Worm (Caenorhabditis elegans) whole organism, L1 larva: ENCODE results near the gene nas-19.
A peak's percentile ranks its signal among the peaks of the same experiment; 100 is the strongest.

Source experiments
- F16B12.6 ChIP-seq: fragments of 150-350 bp; optimal IDR thresholded peaks from 2 replicates; lab custom pipeline; 2014; ENCODE audit warnings: missing biosample characterization, missing genetic modification characterization
- aha-1 ChIP-seq: fragments of 150-350 bp; optimal IDR thresholded peaks from 2 replicates; lab custom pipeline; 2014; ENCODE audit warnings: missing biosample characterization, missing genetic modification characterization
- ama-1 ChIP-seq: fragments of 150-350 bp; optimal IDR thresholded peaks from 2 replicates; lab custom pipeline; 2014
- ceh-8 ChIP-seq: fragments of 200-800 bp; sonication (Bioruptor generic); optimal IDR thresholded peaks from 2 replicates; lab custom pipeline; 2018; ENCODE audit warnings: mild to moderate bottlenecking, missing genetic modification characterization, moderate library complexity, missing compliant biosample characterization
- ceh-82 ChIP-seq, 3 experiments: fragments of 150-350 bp in 1 of 3; sonication (generic microtip) in 2 of 3; optimal IDR thresholded peaks; 2 replicates each; lab custom pipeline; 2014 to 2017; ENCODE audit warnings: missing biosample characterization in 3 of 3, missing genetic modification characterization in 3 of 3
- ces-1 ChIP-seq: fragments of 150-350 bp; optimal IDR thresholded peaks from 2 replicates; lab custom pipeline; 2014; ENCODE audit warnings: missing biosample characterization, missing genetic modification reagents, missing genetic modification characterization
- dpl-1 ChIP-seq, 3 experiments: fragments of 150-350 bp in 2 of 3; sonication (generic microtip) in 1 of 3; optimal IDR thresholded peaks; 2 replicates each; lab custom pipeline; 2014 to 2017; ENCODE audit warnings: missing biosample characterization in 3 of 3, missing genetic modification characterization in 3 of 3, missing genetic modification reagents in 3 of 3
- dsc-1 ChIP-seq: sonication (generic microtip); optimal IDR thresholded peaks from 2 replicates; lab custom pipeline; 2016; ENCODE audit warnings: mild to moderate bottlenecking, missing genetic modification characterization, missing compliant biosample characterization
- efl-1 ChIP-seq, 4 experiments: fragments of 150-350 bp; optimal IDR thresholded peaks in 3 of 4; peaks in 1 of 4; 1 replicate in 1 of 4; 2 replicates in 3 of 4; lab custom pipeline; 2014; ENCODE audit warnings: missing biosample characterization in 2 of 4, missing genetic modification characterization in 2 of 4, missing genetic modification reagents in 2 of 4
- efl-3 ChIP-seq: fragments of 200-800 bp; sonication (Bioruptor generic); optimal IDR thresholded peaks from 2 replicates; lab custom pipeline; 2018; ENCODE audit warnings: mild to moderate bottlenecking, missing genetic modification characterization, missing compliant biosample characterization
- egl-13 ChIP-seq: sonication (generic microtip); optimal IDR thresholded peaks from 2 replicates; lab custom pipeline; 2016; ENCODE audit warnings: missing genotype, missing genetic modification reagents, missing genetic modification characterization, missing compliant biosample characterization
- egl-27 ChIP-seq, 2 experiments: fragments of 150-350 bp in 1 of 2; sonication (generic microtip); optimal IDR thresholded peaks; 3 replicates each; lab custom pipeline; 2017 to 2018; ENCODE audit warnings: missing biosample characterization in 2 of 2, missing genetic modification characterization in 2 of 2, missing genetic modification reagents in 2 of 2
- elt-2 ChIP-seq: sonication (generic microtip); optimal IDR thresholded peaks from 2 replicates; lab custom pipeline; 2016; ENCODE audit warnings: missing genetic modification characterization, mild to moderate bottlenecking, inconsistent platforms, missing compliant biosample characterization, missing genetic modification reagents
- ets-5 ChIP-seq: fragments of 200-800 bp; sonication (Bioruptor generic); IDR thresholded peaks from 2 replicates; pipeline ENCODE4 v1.3.6; 2022; ENCODE audit warnings: missing genetic modification characterization, missing compliant biosample characterization
- fkh-10 ChIP-seq: sonication (generic microtip); optimal IDR thresholded peaks from 2 replicates; lab custom pipeline; 2017; ENCODE audit warnings: missing biosample characterization, missing genetic modification reagents, missing genetic modification characterization
- fkh-4 ChIP-seq: sonication (generic microtip); optimal IDR thresholded peaks from 2 replicates; lab custom pipeline; 2016; ENCODE audit warnings: missing compliant biosample characterization, missing genetic modification characterization, borderline replicate concordance
- fos-1 ChIP-seq: fragments of 150-350 bp; optimal IDR thresholded peaks from 2 replicates; lab custom pipeline; 2014; ENCODE audit warnings: missing biosample characterization, missing genetic modification characterization
- hpl-2 ChIP-seq: fragments of 150-350 bp; optimal IDR thresholded peaks from 2 replicates; lab custom pipeline; 2014; ENCODE audit warnings: missing biosample characterization, missing genetic modification reagents, missing genetic modification characterization
- irx-1 ChIP-seq: sonication (generic microtip); optimal IDR thresholded peaks from 2 replicates; lab custom pipeline; 2016; ENCODE audit warnings: missing genetic modification characterization, missing compliant biosample characterization
- jun-1 ChIP-seq: fragments of 150-350 bp; optimal IDR thresholded peaks from 2 replicates; lab custom pipeline; 2014; ENCODE audit warnings: missing biosample characterization, missing genetic modification reagents, missing genetic modification characterization
- lin-14 ChIP-seq: fragments of 200-800 bp; sonication (Bioruptor generic); optimal IDR thresholded peaks from 2 replicates; lab custom pipeline; 2018; ENCODE audit warnings: mild to moderate bottlenecking, missing genetic modification characterization, moderate library complexity, missing compliant biosample characterization
- lin-15B ChIP-seq: fragments of 150-350 bp; sonication (generic microtip); optimal IDR thresholded peaks from 3 replicates; lab custom pipeline; 2014; ENCODE audit warnings: missing biosample characterization, missing genetic modification characterization
- mef-2 ChIP-seq: fragments of 150-350 bp; optimal IDR thresholded peaks from 2 replicates; lab custom pipeline; 2014; ENCODE audit warnings: missing biosample characterization, missing genetic modification characterization
- mep-1 ChIP-seq: fragments of 150-350 bp; optimal IDR thresholded peaks from 2 replicates; lab custom pipeline; 2014; ENCODE audit warnings: missing biosample characterization, missing genetic modification characterization
- nhr-12 ChIP-seq: sonication (generic microtip); optimal IDR thresholded peaks from 2 replicates; lab custom pipeline; 2017; ENCODE audit warnings: missing biosample characterization, missing genetic modification characterization
- nhr-19 ChIP-seq: fragments of 200-800 bp; sonication (Bioruptor generic); conservative IDR thresholded peaks from 2 replicates; pipeline ENCODE4 v1.3.6; 2022; ENCODE audit warnings: missing genetic modification characterization, missing compliant biosample characterization
- nhr-20 ChIP-seq: sonication (generic microtip); optimal IDR thresholded peaks from 2 replicates; lab custom pipeline; 2016; ENCODE audit warnings: mild to moderate bottlenecking, missing genetic modification characterization, missing compliant biosample characterization
- nhr-47 ChIP-seq: sonication (generic microtip); optimal IDR thresholded peaks from 2 replicates; lab custom pipeline; 2016; ENCODE audit warnings: mild to moderate bottlenecking, missing genetic modification characterization, moderate library complexity, missing compliant biosample characterization
- nhr-77 ChIP-seq: fragments of 150-350 bp; optimal IDR thresholded peaks from 2 replicates; lab custom pipeline; 2014; ENCODE audit warnings: missing biosample characterization, missing genetic modification characterization
- nhr-85 ChIP-seq: sonication (generic microtip); peaks from one replicate; lab custom pipeline; 2016; ENCODE audit warnings: missing genetic modification characterization, inconsistent platforms, missing compliant biosample characterization
- pag-3 ChIP-seq: sonication (generic microtip); optimal IDR thresholded peaks from 2 replicates; lab custom pipeline; 2017; ENCODE audit warnings: missing genetic modification characterization, mild to moderate bottlenecking, missing compliant biosample characterization, antibody characterized with exemption, borderline replicate concordance; ENCODE audit not compliant: insufficient read depth
- snpc-4 ChIP-seq: fragments of 150-350 bp; optimal IDR thresholded peaks from 2 replicates; lab custom pipeline; 2014; ENCODE audit warnings: missing biosample characterization, missing genetic modification characterization
- snu-23 ChIP-seq: sonication (generic microtip); optimal IDR thresholded peaks from 2 replicates; lab custom pipeline; 2016; ENCODE audit warnings: missing genetic modification characterization, missing compliant biosample characterization
- sox-4 ChIP-seq: sonication (generic microtip); optimal IDR thresholded peaks from 2 replicates; lab custom pipeline; 2016; ENCODE audit warnings: missing genetic modification characterization, missing compliant biosample characterization
- sup-37 ChIP-seq: fragments of 200-800 bp; sonication (Bioruptor generic); optimal IDR thresholded peaks from 2 replicates; lab custom pipeline; 2018; ENCODE audit warnings: mild to moderate bottlenecking, missing genetic modification characterization, missing compliant biosample characterization
- swsn-7 ChIP-seq: sonication (generic microtip); optimal IDR thresholded peaks from 2 replicates; lab custom pipeline; 2016; ENCODE audit warnings: missing genetic modification characterization, missing compliant biosample characterization
- tbx-2 ChIP-seq: sonication (generic microtip); optimal IDR thresholded peaks from 2 replicates; lab custom pipeline; 2016; ENCODE audit warnings: missing genetic modification characterization, missing compliant biosample characterization
- tlp-1 ChIP-seq: fragments of 150-350 bp; optimal IDR thresholded peaks from 2 replicates; lab custom pipeline; 2014; ENCODE audit warnings: missing biosample characterization, missing genetic modification characterization
- unc-30 ChIP-seq: sonication (generic microtip); optimal IDR thresholded peaks from 2 replicates; lab custom pipeline; 2017; ENCODE audit warnings: missing biosample characterization, missing genetic modification characterization
- unc-62 ChIP-seq: fragments of 150-350 bp; optimal IDR thresholded peaks from 2 replicates; lab custom pipeline; 2014; ENCODE audit warnings: missing biosample characterization, missing genetic modification reagents, missing genetic modification characterization
- unc-86 ChIP-seq: sonication (generic microtip); optimal IDR thresholded peaks from 2 replicates; lab custom pipeline; 2016; ENCODE audit warnings: missing genetic modification characterization, missing compliant biosample characterization
- vab-15 ChIP-seq: sonication (generic microtip); optimal IDR thresholded peaks from 2 replicates; lab custom pipeline; 2017; ENCODE audit warnings: missing genotype, mild to moderate bottlenecking, missing genetic modification characterization, missing compliant biosample characterization
- zag-1 ChIP-seq: fragments of 150-350 bp; optimal IDR thresholded peaks from 2 replicates; lab custom pipeline; 2014; ENCODE audit warnings: missing biosample characterization, missing genetic modification characterization

Gene nas-19

ce11 chrV:11375150-11375792 lies 27.2 kb downstream of the nas-19 start, which contains the start of gene cnb-1 (continued):
- TF ChIP-seq fkh-10: peak; percentile 45
- no peak for TF ChIP-seq zag-1
- peak; percentile 22 to 60 (median 38) for TF ChIP-seq ceh-82 (tag; optimal IDR thresholded peaks at IDR 0.05; lab: Kevin White, UChicago)
- TF ChIP-seq fos-1 (tag; lab: Kevin White, UChicago): peak; percentile 36
- TF ChIP-seq unc-30: no peak
- TF ChIP-seq dsc-1 (tag; lab: Kevin White, UChicago): peak; percentile 94
- TF ChIP-seq nhr-47 (tag; lab: Kevin White, UChicago): peak; percentile 80
- peak; percentile 63 for TF ChIP-seq fkh-4 (tag; lab: Kevin White, UChicago)
- peak; percentile 10 for TF ChIP-seq aha-1 (tag; lab: Kevin White, UChicago)
- TF ChIP-seq unc-86 (tag; lab: Kevin White, UChicago): peak; percentile 81
- TF ChIP-seq sox-4 (tag; lab: Kevin White, UChicago): peak; percentile 31
- no peak for TF ChIP-seq sup-37 (GFP tag; lab: Kevin White, UChicago)
- peak; percentile 62 for TF ChIP-seq nhr-19 (GFP tag; lab: Robert Waterston, UW)
- peak; percentile 55 for TF ChIP-seq irx-1
- peak in 2 of 3 experiments; percentile 30 to 39 for TF ChIP-seq dpl-1 (GFP tag; optimal IDR thresholded peaks at IDR 0.05; lab: Kevin White, UChicago)
- TF ChIP-seq snu-23 (GFP tag; lab: Kevin White, UChicago): peak; percentile 82
- no peak for TF ChIP-seq ces-1

- TF ChIP-seq egl-27 (tag; optimal IDR thresholded peaks at IDR 0.05; lab: Kevin White, UChicago) (no peak), pag-3 (tag; lab: Kevin White, UChicago) (no peak), dsc-1 (tag; lab: Kevin White, UChicago) (peak; percentile 12), snpc-4 (tag; lab: Kevin White, UChicago) (no peak), tbx-2 (tag; lab: Kevin White, UChicago) (no peak), irx-1 (no peak)
Observed at ce11 chrV:11373918-11374317, 28.6 kb downstream of the nas-19 start.

DNA sequence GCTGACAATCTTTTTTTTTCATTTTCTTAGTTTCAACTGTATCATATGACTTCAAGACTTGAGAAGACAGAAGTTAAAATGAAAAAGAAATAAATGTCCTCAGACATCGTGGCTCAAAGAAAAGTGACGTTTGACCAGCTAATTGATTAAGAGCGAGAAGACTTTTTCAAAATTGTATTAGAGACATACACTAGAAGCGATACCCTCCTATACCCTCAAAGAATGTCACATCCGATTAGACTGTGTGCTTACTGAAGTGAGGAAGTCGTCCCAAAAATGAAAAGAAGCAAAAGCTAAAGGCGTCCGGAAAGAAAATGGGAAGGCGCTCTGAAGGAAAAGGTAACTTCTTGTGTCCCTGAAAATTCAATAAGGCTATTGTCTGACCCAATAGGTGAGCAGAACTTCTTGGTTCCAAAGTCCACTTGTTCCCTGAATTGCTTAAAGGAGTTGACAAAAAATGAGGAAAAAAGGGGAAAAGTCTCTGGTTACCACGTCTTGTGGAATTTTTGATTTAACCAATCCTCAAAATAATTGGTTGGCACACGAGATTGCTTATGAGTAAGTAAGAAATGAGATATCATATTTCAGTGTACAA lies 30.1 kb downstream of the nas-19 start:
- TF ChIP-seq nhr-20 (tag; lab: Kevin White, UChicago): no peak
- peak; percentile 19 for TF ChIP-seq lin-14 (GFP tag; lab: Kevin White, UChicago)
- peak; percentile 48 for TF ChIP-seq egl-13 (tag; lab: Kevin White, UChicago)

DNA sequence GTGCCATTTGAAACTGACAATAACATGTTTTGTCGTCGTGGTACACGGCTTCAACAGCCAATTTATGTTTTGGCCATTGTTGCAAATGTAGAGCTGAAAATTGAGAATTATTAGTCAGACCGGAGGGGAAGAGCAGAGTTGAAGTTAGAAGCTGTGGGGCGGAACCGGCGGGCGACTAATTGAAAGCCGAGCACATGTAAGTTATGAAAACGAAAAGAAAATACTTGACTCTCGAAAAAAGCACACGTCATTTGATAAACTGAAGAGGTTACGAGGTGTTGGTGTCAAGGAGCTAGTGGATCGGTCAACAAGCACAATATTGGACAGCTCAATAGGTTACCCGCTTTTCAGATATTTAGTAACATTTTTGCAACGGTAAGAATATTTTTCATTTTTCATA lies 36.4 kb downstream of the nas-19 start, which contains the start of gene dop-5:
Gene dop-5 (minus strand): TSS at position 101 of the 400 bp plus-strand sequence.
- no peak for TF ChIP-seq efl-1 (optimal IDR thresholded peaks at IDR 0.05; lab: Kevin White, UChicago)
- TF ChIP-seq efl-1 (GFP tag; optimal IDR thresholded peaks at IDR 0.05 in 1 of 2; lab: Kevin White, UChicago): no peak
- no peak for TF ChIP-seq ceh-8 (GFP tag; lab: Kevin White, UChicago)
- TF ChIP-seq fkh-4 (tag; lab: Kevin White, UChicago): no peak
- no peak for TF ChIP-seq dsc-1 (tag; lab: Kevin White, UChicago)
- no peak for TF ChIP-seq lin-15B
- no peak for TF ChIP-seq nhr-20 (tag; lab: Kevin White, UChicago)
- TF ChIP-seq ets-5 (GFP tag; lab: Robert Waterston, UW): no peak
- no peak for TF ChIP-seq efl-3 (GFP tag; lab: Kevin White, UChicago)
- TF ChIP-seq nhr-47 (tag; lab: Kevin White, UChicago): no peak
- no peak for TF ChIP-seq F16B12.6 (tag; lab: Kevin White, UChicago)
- TF ChIP-seq, all 84 proteins: peak for 0

ce11 chrV:11363575-11363974 lies 38.9 kb downstream of the nas-19 start:
- TF ChIP-seq jun-1 (tag; lab: Kevin White, UChicago): no peak
- no peak for TF ChIP-seq lin-14 (GFP tag; lab: Kevin White, UChicago)
- TF ChIP-seq vab-15: no peak
- TF ChIP-seq lin-15B: no peak
- TF ChIP-seq F16B12.6 (tag; lab: Kevin White, UChicago): no peak
- TF ChIP-seq irx-1: no peak
- TF ChIP-seq nhr-77 (tag; lab: Kevin White, UChicago): no peak
- no peak for TF ChIP-seq nhr-12 (tag; lab: Kevin White, UChicago)
- TF ChIP-seq tlp-1: no peak
- TF ChIP-seq nhr-85: no peak
- TF ChIP-seq hpl-2 (GFP tag; lab: Kevin White, UChicago): no peak
- no peak for TF ChIP-seq elt-2 (tag; lab: Kevin White, UChicago)
- no peak for TF ChIP-seq ama-1 (lab: Kevin White, UChicago)
- TF ChIP-seq ets-5 (GFP tag; lab: Robert Waterston, UW): no peak
- TF ChIP-seq mep-1 (tag; lab: Kevin White, UChicago): no peak
- no peak for TF ChIP-seq unc-62 (GFP tag; lab: Kevin White, UChicago)
- TF ChIP-seq mef-2: no peak
- TF ChIP-seq swsn-7 (tag; lab: Kevin White, UChicago): no peak
